Fruit fly (Drosophila melanogaster) whole organism, embryonic: ENCODE results near the gene CG46318.
A peak's percentile ranks its signal among the peaks of the same experiment; 100 is the strongest.

Experiments used
- Ada2b ChIP-seq: fragments of 200-800 bp; sonication (Bioruptor generic); IDR thresholded peaks from 2 replicates; pipeline ENCODE4 v1.3.6; 2022; ENCODE audit warnings: missing biosample characterization, missing genetic modification characterization
- Atf3 ChIP-seq: fragments of 200-800 bp; sonication (Bioruptor generic); optimal IDR thresholded peaks from 3 replicates; lab custom pipeline; 2016; ENCODE audit warnings: missing biosample characterization, missing genetic modification characterization
- Blimp-1 ChIP-seq: fragments of 200-800 bp; sonication (Bioruptor generic); optimal IDR thresholded peaks from 3 replicates; lab custom pipeline; 2018; ENCODE audit warnings: missing biosample characterization, missing genetic modification characterization, mild to moderate bottlenecking, moderate library complexity, missing genetic modification reagents
- CG12104 ChIP-seq: fragments of 200-800 bp; sonication (Bioruptor generic); optimal IDR thresholded peaks from 3 replicates; lab custom pipeline; 2016; ENCODE audit warnings: missing biosample characterization, missing genetic modification characterization
- CG14441 ChIP-seq: fragments of 200-800 bp; sonication (Bioruptor generic); IDR thresholded peaks from 2 replicates; pipeline ENCODE4 v1.3.6; 2022; ENCODE audit warnings: missing biosample characterization, missing genetic modification characterization
- CG15269 ChIP-seq: fragments of 200-800 bp; sonication (Bioruptor generic); optimal IDR thresholded peaks from 2 replicates; lab custom pipeline; 2018; ENCODE audit warnings: missing biosample characterization, mild to moderate bottlenecking, missing genetic modification characterization, moderate library complexity
- CG2199 ChIP-seq: fragments of 200-800 bp; sonication (Bioruptor generic); IDR thresholded peaks from 3 replicates; pipeline ENCODE4 v1.3.6; 2022; ENCODE audit warnings: missing biosample characterization, missing genetic modification characterization
- CG3407 ChIP-seq: fragments of 200-800 bp; sonication (Bioruptor generic); optimal IDR thresholded peaks from 2 replicates; lab custom pipeline; 2018; ENCODE audit warnings: missing biosample characterization, mild to moderate bottlenecking, missing genetic modification characterization
- CG4282 ChIP-seq: fragments of 200-800 bp; sonication (Bioruptor generic); optimal IDR thresholded peaks from 2 replicates; lab custom pipeline; 2016; ENCODE audit warnings: missing biosample characterization, missing genetic modification characterization
- CG4328 ChIP-seq: fragments of 200-800 bp; sonication (Bioruptor generic); optimal IDR thresholded peaks from 3 replicates; lab custom pipeline; 2017; ENCODE audit warnings: missing biosample characterization, missing genetic modification reagents, missing genetic modification characterization
- CG4360 ChIP-seq: fragments of 200-800 bp; sonication (Bioruptor generic); IDR thresholded peaks from 2 replicates; pipeline ENCODE4 v1.3.6; 2022; ENCODE audit warnings: missing biosample characterization, missing genetic modification characterization
- CG4404 ChIP-seq: fragments of 200-800 bp; sonication (Bioruptor generic); IDR thresholded peaks from 2 replicates; pipeline ENCODE4 v1.3.6; 2022; ENCODE audit warnings: missing biosample characterization, missing genetic modification characterization
- CG4424 ChIP-seq: fragments of 200-800 bp; sonication (Bioruptor generic); optimal IDR thresholded peaks from 3 replicates; lab custom pipeline; 2016; ENCODE audit warnings: missing biosample characterization, missing genetic modification characterization
- CG7928 ChIP-seq: fragments of 200-800 bp; sonication (Bioruptor generic); optimal IDR thresholded peaks from 2 replicates; lab custom pipeline; 2017; ENCODE audit warnings: missing biosample characterization, mild to moderate bottlenecking, missing genetic modification characterization
- CG8944 ChIP-seq: fragments of 200-800 bp; sonication (Bioruptor generic); optimal IDR thresholded peaks from 3 replicates; lab custom pipeline; 2016; ENCODE audit warnings: missing biosample characterization, missing genetic modification characterization
- Camta ChIP-seq: fragments of 200-800 bp; sonication (Bioruptor generic); optimal IDR thresholded peaks from 2 replicates; lab custom pipeline; 2016; ENCODE audit warnings: missing biosample characterization, missing genetic modification characterization
- D19B ChIP-seq: fragments of 200-800 bp; sonication (Bioruptor generic); optimal IDR thresholded peaks from 2 replicates; lab custom pipeline; 2017; ENCODE audit warnings: missing biosample characterization, mild to moderate bottlenecking, missing genetic modification characterization
- Fer2 ChIP-seq: fragments of 200-800 bp; sonication (Bioruptor generic); optimal IDR thresholded peaks from 2 replicates; lab custom pipeline; 2018; ENCODE audit warnings: missing biosample characterization, mild to moderate bottlenecking, missing genetic modification characterization, moderate library complexity
- GATAe ChIP-seq: fragments of 200-800 bp; sonication (Bioruptor generic); conservative IDR thresholded peaks from 2 replicates; pipeline ENCODE4 v1.3.6; 2022; ENCODE audit warnings: missing biosample characterization, missing genetic modification characterization
- Hr78 ChIP-seq, 2 experiments: fragments of 200-800 bp in 1 of 2; fragments of >200 bp in 1 of 2; sonication (Bioruptor generic) in 1 of 2; optimal IDR thresholded peaks; 2 replicates each; lab custom pipeline; 2017 to 2019; ENCODE audit warnings: missing biosample characterization in 2 of 2, missing genetic modification characterization in 2 of 2, mild to moderate bottlenecking in 1 of 2, moderate library complexity in 1 of 2
- Lim3 ChIP-seq: fragments of 200-800 bp; sonication (Bioruptor generic); IDR thresholded peaks from 2 replicates; pipeline ENCODE4 v1.3.6; 2022; ENCODE audit warnings: missing biosample characterization, missing genetic modification characterization
- MTF-1 ChIP-seq: fragments of 200-800 bp; sonication (Bioruptor generic); optimal IDR thresholded peaks from 2 replicates; lab custom pipeline; 2018; ENCODE audit warnings: missing biosample characterization, mild to moderate bottlenecking, missing genetic modification characterization, borderline replicate concordance
- Mad ChIP-seq: fragments of 200-800 bp; sonication (Bioruptor generic); optimal IDR thresholded peaks from 2 replicates; lab custom pipeline; 2016; ENCODE audit warnings: missing biosample characterization, missing genetic modification characterization
- Oaz ChIP-seq: fragments of 200-800 bp; sonication (Bioruptor generic); IDR thresholded peaks from 2 replicates; pipeline ENCODE4 v1.3.6; 2022; ENCODE audit warnings: missing biosample characterization, missing genetic modification characterization
- Oli ChIP-seq: fragments of 200-800 bp; sonication (Bioruptor generic); optimal IDR thresholded peaks from 2 replicates; lab custom pipeline; 2018; ENCODE audit warnings: missing biosample characterization, mild to moderate bottlenecking, missing genetic modification characterization, moderate library complexity
- TFAM ChIP-seq: fragments of 200-800 bp; sonication (Bioruptor generic); optimal IDR thresholded peaks from 2 replicates; lab custom pipeline; 2017; ENCODE audit warnings: missing biosample characterization, missing genetic modification characterization, inconsistent platforms
- abd-A ChIP-seq: fragments of 200-800 bp; sonication (Bioruptor generic); optimal IDR thresholded peaks from 3 replicates; lab custom pipeline; 2019; ENCODE audit warnings: missing biosample characterization, mild to moderate bottlenecking, missing genetic modification characterization, moderate library complexity
- ash1 ChIP-seq: fragments of 200-800 bp; sonication (Bioruptor generic); optimal IDR thresholded peaks from 2 replicates; lab custom pipeline; 2018; ENCODE audit warnings: missing biosample characterization, mild to moderate bottlenecking, missing genetic modification characterization
- bigmax ChIP-seq: fragments of 200-800 bp; sonication (Bioruptor generic); optimal IDR thresholded peaks from 2 replicates; lab custom pipeline; 2018; ENCODE audit warnings: missing biosample characterization, mild to moderate bottlenecking, missing genetic modification characterization
- ci ChIP-seq: fragments of 200-800 bp; sonication (Bioruptor generic); IDR thresholded peaks from 3 replicates; pipeline ENCODE4 v1.3.6; 2022; ENCODE audit warnings: missing biosample characterization, missing genetic modification characterization
- da ChIP-seq: fragments of 200-800 bp; sonication (Bioruptor generic); optimal IDR thresholded peaks from 2 replicates; lab custom pipeline; 2016; ENCODE audit warnings: missing biosample characterization, missing genetic modification characterization
- disco-r ChIP-seq: fragments of 200-800 bp; sonication (Bioruptor generic); optimal IDR thresholded peaks from 2 replicates; lab custom pipeline; 2016; ENCODE audit warnings: missing biosample characterization, missing genetic modification characterization
- dmrt11E ChIP-seq: fragments of 200-800 bp; sonication (Bioruptor generic); optimal IDR thresholded peaks from 3 replicates; lab custom pipeline; 2018; ENCODE audit warnings: missing biosample characterization, mild to moderate bottlenecking, missing genetic modification characterization, moderate library complexity
- esg ChIP-seq: fragments of 200-800 bp; sonication (Bioruptor generic); conservative IDR thresholded peaks from 2 replicates; pipeline ENCODE4 v1.3.6; 2022; ENCODE audit warnings: missing biosample characterization, missing genetic modification characterization
- fd64A ChIP-seq: fragments of 200-800 bp; sonication (Bioruptor generic); optimal IDR thresholded peaks from 3 replicates; lab custom pipeline; 2018; ENCODE audit warnings: missing biosample characterization, mild to moderate bottlenecking, missing genetic modification characterization
- gt ChIP-seq: fragments of 200-800 bp; sonication (Bioruptor generic); IDR thresholded peaks from 2 replicates; pipeline ENCODE4 v1.3.6; 2022; ENCODE audit warnings: missing biosample characterization, missing genetic modification characterization
- kah ChIP-seq: fragments of 200-800 bp; sonication (Bioruptor generic); optimal IDR thresholded peaks from 2 replicates; lab custom pipeline; 2018; ENCODE audit warnings: missing biosample characterization, mild to moderate bottlenecking, missing genetic modification characterization
- lilli ChIP-seq: fragments of 200-800 bp; sonication (Bioruptor generic); optimal IDR thresholded peaks from 3 replicates; lab custom pipeline; 2016; ENCODE audit warnings: missing biosample characterization, missing genetic modification characterization
- lov ChIP-seq, 2 experiments: fragments of 200-800 bp in 1 of 2; fragments of >200 bp in 1 of 2; sonication (Bioruptor generic) in 1 of 2; IDR thresholded peaks in 1 of 2; optimal IDR thresholded peaks in 1 of 2; 2 replicates in 1 of 2; 3 replicates in 1 of 2; pipeline versions ENCODE4 v1.3.6 to Lab custom; 2017 to 2022; ENCODE audit warnings: missing biosample characterization in 1 of 2, missing genetic modification characterization in 1 of 2
- maf-S ChIP-seq: fragments of 200-800 bp; sonication (Bioruptor generic); optimal IDR thresholded peaks from 2 replicates; lab custom pipeline; 2016; ENCODE audit warnings: missing biosample characterization, missing genetic modification characterization
- nau ChIP-seq: fragments of 200-800 bp; sonication (Bioruptor generic); optimal IDR thresholded peaks from 3 replicates; lab custom pipeline; 2017; ENCODE audit warnings: missing biosample characterization, mild to moderate bottlenecking, missing genetic modification characterization, missing genetic modification reagents
- odd ChIP-seq: fragments of 200-800 bp; sonication (Bioruptor generic); optimal IDR thresholded peaks from 2 replicates; lab custom pipeline; 2017; ENCODE audit warnings: missing biosample characterization, mild to moderate bottlenecking, missing genetic modification characterization
- pnt ChIP-seq: fragments of 200-800 bp; sonication (Bioruptor generic); optimal IDR thresholded peaks from 3 replicates; lab custom pipeline; 2016; ENCODE audit warnings: missing biosample characterization, missing genetic modification characterization
- prd ChIP-seq, 3 experiments: fragments of >200 bp in 2 of 3; fragments of 200-800 bp in 1 of 3; sonication (Bioruptor generic) in 1 of 3; optimal IDR thresholded peaks in 2 of 3; IDR thresholded peaks in 1 of 3; 2 replicates in 2 of 3; 3 replicates in 1 of 3; pipeline versions ENCODE4 v1.3.6 to Lab custom; 2017 to 2022; ENCODE audit warnings: missing biosample characterization in 1 of 3, missing genetic modification characterization in 1 of 3
- sima ChIP-seq: fragments of 200-800 bp; sonication (Bioruptor generic); optimal IDR thresholded peaks from 2 replicates; lab custom pipeline; 2016; ENCODE audit warnings: missing biosample characterization, missing genetic modification characterization
- so ChIP-seq: fragments of 200-800 bp; sonication (Bioruptor generic); IDR thresholded peaks from 3 replicates; pipeline ENCODE4 v1.3.6; 2022; ENCODE audit warnings: missing biosample characterization, missing genetic modification characterization
- sqz ChIP-seq: fragments of 200-800 bp; sonication (Bioruptor generic); optimal IDR thresholded peaks from 3 replicates; lab custom pipeline; 2018; ENCODE audit warnings: missing biosample characterization, mild to moderate bottlenecking, missing genetic modification characterization
- toy ChIP-seq: fragments of 200-800 bp; sonication (Bioruptor generic); IDR thresholded peaks from 2 replicates; pipeline ENCODE4 v1.3.6; 2022; ENCODE audit warnings: missing biosample characterization, missing genetic modification characterization

CG46318 gene

dm6 chr3R:18658945-18659642 lies 21.3 kb upstream of the CG46318 start, which contains the start of the genes CG31224 and CstF64 (continued):
- TF ChIP-seq dmrt11E (tag; lab: Kevin White, UChicago) = peak; percentile 74
- TF ChIP-seq CG3407 (GFP tag; lab: Kevin White, UChicago) = no peak
- no peak for TF ChIP-seq CG2199 (GFP tag; lab: Robert Waterston, UW)
- TF ChIP-seq Atf3 (GFP tag; lab: Kevin White, UChicago) = peak; percentile 82
- peak; percentile 64 for TF ChIP-seq Oli
- TF ChIP-seq lilli (GFP tag; lab: Kevin White, UChicago) = peak; percentile 92
- TF ChIP-seq Lim3 (GFP tag; lab: Robert Waterston, UW) = no peak
- peak; percentile 73 for TF ChIP-seq Blimp-1 (GFP tag; lab: Kevin White, UChicago)
- peak; percentile 8 for TF ChIP-seq kah (GFP tag; lab: Kevin White, UChicago)
- TF ChIP-seq CG4360 = no peak
- TF ChIP-seq maf-S (GFP tag; lab: Kevin White, UChicago) = peak; percentile 65
- TF ChIP-seq fd64A (GFP tag; lab: Kevin White, UChicago) = peak; percentile 60
- TF ChIP-seq Camta = peak; percentile 84
- TF ChIP-seq CG14441 (GFP tag; lab: Robert Waterston, UW) = peak; percentile 85
- TF ChIP-seq pnt (GFP tag; lab: Kevin White, UChicago) = peak; percentile 85
- peak; percentile 74 for TF ChIP-seq CG4404 (GFP tag; lab: Robert Waterston, UW)
- TF ChIP-seq sqz (GFP tag; lab: Kevin White, UChicago) = no peak
- TF ChIP-seq Fer2 = peak; percentile 74
- 0 out of 2 replicates have a peak, but pooled peaks have one; percentile 25 for TF ChIP-seq toy (GFP tag; lab: Robert Waterston, UW)
- peak; percentile 68 for TF ChIP-seq esg (GFP tag; lab: Robert Waterston, UW)
- TF ChIP-seq sima (GFP tag; lab: Kevin White, UChicago) = peak; percentile 53
- TF ChIP-seq CG12104 (GFP tag; lab: Kevin White, UChicago) = peak; percentile 80
- TF ChIP-seq bigmax (GFP tag; lab: Kevin White, UChicago) = no peak
- no peak for TF ChIP-seq ash1 (GFP tag; lab: Kevin White, UChicago)
- no peak for TF ChIP-seq D19B
- 0 out of 2 replicates have a peak, but pooled peaks have one; percentile 51 for TF ChIP-seq GATAe (GFP tag; lab: Robert Waterston, UW)
- peak; percentile 83 for TF ChIP-seq CG4424 (GFP tag; lab: Kevin White, UChicago)
- TF ChIP-seq ci (GFP tag; lab: Robert Waterston, UW) = peak; percentile 85
- TF ChIP-seq so (GFP tag; lab: Robert Waterston, UW) = peak; percentile 76
- TF ChIP-seq abd-A (tag; lab: Kevin White, UChicago) = no peak
- no peak for TF ChIP-seq nau (GFP tag; lab: Kevin White, UChicago)
- no peak for TF ChIP-seq prd (optimal IDR thresholded peaks at IDR 0.05; lab: Kevin White, UChicago)
- TF ChIP-seq prd (GFP tag; IDR thresholded peaks at IDR 0.05; lab: Robert Waterston, UW) = peak; percentile 89
- no peak for TF ChIP-seq odd
- peak; percentile 93 for TF ChIP-seq Mad
- TF ChIP-seq CG4282 = peak; percentile 84
- TF ChIP-seq lov (optimal IDR thresholded peaks at IDR 0.05; lab: Kevin White, UChicago) = no peak
- peak; percentile 50; the same call in 1 of the 3 replicates for TF ChIP-seq lov (GFP tag; IDR thresholded peaks at IDR 0.05; lab: Robert Waterston, UW)
- no peak for TF ChIP-seq Hr78 (GFP tag; optimal IDR thresholded peaks at IDR 0.05; lab: Kevin White, UChicago)
- peak; percentile 63; the same call in 1 of the 2 replicates for TF ChIP-seq Oaz (GFP tag; lab: Robert Waterston, UW)
- TF ChIP-seq Ada2b (GFP tag; lab: Robert Waterston, UW) = peak; percentile 76
- no peak for TF ChIP-seq CG15269
- peak; percentile 90 for TF ChIP-seq CG8944 (GFP tag; lab: Kevin White, UChicago)
- peak; percentile 41; the same call in 1 of the 2 replicates for TF ChIP-seq gt (GFP tag; lab: Robert Waterston, UW)
- TF ChIP-seq da (GFP tag; lab: Kevin White, UChicago) = peak; percentile 57
- TF ChIP-seq MTF-1 (GFP tag; lab: Kevin White, UChicago) = peak; percentile 32
- peak; percentile 24 for TF ChIP-seq TFAM (GFP tag; lab: Kevin White, UChicago)
- TF ChIP-seq CG4328 (GFP tag; lab: Kevin White, UChicago) = peak; percentile 68
- TF ChIP-seq disco-r (GFP tag; lab: Kevin White, UChicago) = peak; percentile 81
- peak; percentile 94 for TF ChIP-seq CG7928 (GFP tag; lab: Kevin White, UChicago)
